Fruit fly (Drosophila melanogaster) whole organism, embryonic: ENCODE results near the gene CG5070.

Source experiments
- Abd-B ChIP-seq: fragments of 200-800 bp; sonication (Bioruptor generic); optimal IDR thresholded peaks from 2 replicates; lab custom pipeline; 2018; ENCODE audit warnings: missing biosample characterization, mild to moderate bottlenecking, missing genetic modification characterization, moderate library complexity
- CG1024 ChIP-seq: fragments of 200-800 bp; sonication (Bioruptor generic); IDR thresholded peaks from 2 replicates; pipeline ENCODE4 v1.3.6; 2022; ENCODE audit warnings: missing biosample characterization, missing genetic modification characterization
- CG10462 ChIP-seq: fragments of 200-800 bp; sonication (Bioruptor generic); optimal IDR thresholded peaks from 2 replicates; lab custom pipeline; 2016; ENCODE audit warnings: missing biosample characterization, missing genetic modification characterization
- CG10565 ChIP-seq: fragments of 200-800 bp; sonication (Bioruptor generic); optimal IDR thresholded peaks from 3 replicates; lab custom pipeline; 2016; ENCODE audit warnings: missing biosample characterization, mild to moderate bottlenecking, missing genetic modification characterization
- CG12071 ChIP-seq: fragments of 200-800 bp; sonication (Bioruptor generic); optimal IDR thresholded peaks from 3 replicates; lab custom pipeline; 2018; ENCODE audit warnings: missing biosample characterization, mild to moderate bottlenecking, missing genetic modification characterization
- CG17912 ChIP-seq: fragments of 200-800 bp; sonication (Bioruptor generic); optimal IDR thresholded peaks from 2 replicates; lab custom pipeline; 2018; ENCODE audit warnings: missing biosample characterization, mild to moderate bottlenecking, missing genetic modification characterization
- CG18011 ChIP-seq: fragments of 200-800 bp; sonication (Bioruptor generic); optimal IDR thresholded peaks from 2 replicates; lab custom pipeline; 2017; ENCODE audit warnings: missing biosample characterization, missing genetic modification characterization, mild to moderate bottlenecking, moderate library complexity, missing genotype
- CG18262 ChIP-seq: fragments of 200-800 bp; optimal IDR thresholded peaks from 3 replicates; lab custom pipeline; 2019; ENCODE audit warnings: missing biosample characterization, mild to moderate bottlenecking, missing genetic modification characterization, moderate library complexity
- CG18619 ChIP-seq: fragments of 200-800 bp; sonication (Bioruptor generic); optimal IDR thresholded peaks from 3 replicates; lab custom pipeline; 2017; ENCODE audit warnings: missing biosample characterization, mild to moderate bottlenecking, missing genetic modification characterization
- CG2199 ChIP-seq: fragments of 200-800 bp; sonication (Bioruptor generic); IDR thresholded peaks from 3 replicates; pipeline ENCODE4 v1.3.6; 2022; ENCODE audit warnings: missing biosample characterization, missing genetic modification characterization
- CG3847 ChIP-seq: fragments of 200-800 bp; sonication (Bioruptor generic); IDR thresholded peaks from 2 replicates; pipeline ENCODE4 v1.3.6; 2022; ENCODE audit warnings: missing biosample characterization, missing genetic modification characterization
- CG3995 ChIP-seq: fragments of 200-800 bp; sonication (Bioruptor generic); optimal IDR thresholded peaks from 3 replicates; lab custom pipeline; 2016; ENCODE audit warnings: missing biosample characterization, missing genetic modification characterization
- CG8765 ChIP-seq: fragments of 200-800 bp; sonication (Bioruptor generic); IDR thresholded peaks from 2 replicates; pipeline ENCODE4 v1.3.6; 2022; ENCODE audit warnings: missing biosample characterization, missing genetic modification characterization
- CG9932 ChIP-seq: fragments of 200-800 bp; sonication (Bioruptor generic); IDR thresholded peaks from 2 replicates; pipeline ENCODE4 v1.3.6; 2022; ENCODE audit warnings: missing biosample characterization, missing genetic modification characterization
- Chrac-16 ChIP-seq: fragments of 200-800 bp; sonication (Bioruptor generic); optimal IDR thresholded peaks from 3 replicates; lab custom pipeline; 2016; ENCODE audit warnings: missing biosample characterization, missing genetic modification characterization
- D19B ChIP-seq: fragments of 200-800 bp; sonication (Bioruptor generic); optimal IDR thresholded peaks from 2 replicates; lab custom pipeline; 2017; ENCODE audit warnings: missing biosample characterization, mild to moderate bottlenecking, missing genetic modification characterization
- Dbx ChIP-seq: fragments of 200-800 bp; sonication (Bioruptor generic); IDR thresholded peaks from 3 replicates; pipeline ENCODE4 v1.3.6; 2022; ENCODE audit warnings: missing biosample characterization, missing genetic modification characterization
- Deaf1 ChIP-seq: fragments of 200-800 bp; optimal IDR thresholded peaks from 3 replicates; lab custom pipeline; 2019; ENCODE audit warnings: missing biosample characterization, mild to moderate bottlenecking, missing genetic modification characterization, moderate library complexity
- Dip3 ChIP-seq: fragments of 200-800 bp; sonication (Bioruptor generic); optimal IDR thresholded peaks from 3 replicates; lab custom pipeline; 2016; ENCODE audit warnings: missing biosample characterization, missing genetic modification characterization
- Doc2 ChIP-seq: fragments of 200-800 bp; sonication (Bioruptor generic); IDR thresholded peaks from 2 replicates; pipeline ENCODE4 v1.3.6; 2022; ENCODE audit warnings: missing biosample characterization, missing genetic modification characterization
- Elba2 ChIP-seq: fragments of 200-800 bp; sonication (Bioruptor generic); optimal IDR thresholded peaks from 3 replicates; lab custom pipeline; 2016; ENCODE audit warnings: missing biosample characterization, missing genetic modification characterization
- Fer2 ChIP-seq: fragments of 200-800 bp; sonication (Bioruptor generic); optimal IDR thresholded peaks from 2 replicates; lab custom pipeline; 2018; ENCODE audit warnings: missing biosample characterization, mild to moderate bottlenecking, missing genetic modification characterization, moderate library complexity
- HLHmδ ChIP-seq: fragments of 200-800 bp; sonication (Bioruptor generic); optimal IDR thresholded peaks from 2 replicates; lab custom pipeline; 2018; ENCODE audit warnings: missing biosample characterization, mild to moderate bottlenecking, missing genetic modification characterization, moderate library complexity
- Meics ChIP-seq: fragments of 200-800 bp; sonication (Bioruptor generic); optimal IDR thresholded peaks from 2 replicates; lab custom pipeline; 2017; ENCODE audit warnings: missing biosample characterization, mild to moderate bottlenecking, missing genetic modification characterization
- Neu2 ChIP-seq: fragments of 200-800 bp; sonication (Bioruptor generic); optimal IDR thresholded peaks from 3 replicates; lab custom pipeline; 2016; ENCODE audit warnings: missing biosample characterization, missing genetic modification characterization, borderline replicate concordance
- Oli ChIP-seq: fragments of 200-800 bp; sonication (Bioruptor generic); optimal IDR thresholded peaks from 2 replicates; lab custom pipeline; 2018; ENCODE audit warnings: missing biosample characterization, mild to moderate bottlenecking, missing genetic modification characterization, moderate library complexity
- Opbp ChIP-seq: fragments of 200-800 bp; sonication (Bioruptor generic); IDR thresholded peaks from 3 replicates; pipeline ENCODE4 v1.3.6; 2022; ENCODE audit warnings: missing biosample characterization, missing genetic modification characterization; ENCODE audit not compliant: partially characterized antibody
- Sox102F ChIP-seq: fragments of 200-800 bp; sonication (Bioruptor generic); optimal IDR thresholded peaks from 2 replicates; lab custom pipeline; 2018; ENCODE audit warnings: missing biosample characterization, mild to moderate bottlenecking, missing genetic modification characterization, moderate library complexity
- Sry-δ ChIP-seq: fragments of 200-800 bp; sonication (Bioruptor generic); optimal IDR thresholded peaks from 2 replicates; lab custom pipeline; 2016; ENCODE audit warnings: missing biosample characterization, missing genetic modification characterization
- ash1 ChIP-seq: fragments of 200-800 bp; sonication (Bioruptor generic); optimal IDR thresholded peaks from 2 replicates; lab custom pipeline; 2018; ENCODE audit warnings: missing biosample characterization, mild to moderate bottlenecking, missing genetic modification characterization
- bowl ChIP-seq: fragments of 200-800 bp; sonication (Bioruptor generic); IDR thresholded peaks from 2 replicates; pipeline ENCODE4 v1.3.6; 2022; ENCODE audit warnings: missing biosample characterization, missing genetic modification characterization
- cg ChIP-seq: fragments of 200-800 bp; sonication (Bioruptor generic); optimal IDR thresholded peaks from 3 replicates; lab custom pipeline; 2019; ENCODE audit warnings: missing biosample characterization, mild to moderate bottlenecking, missing genetic modification characterization, moderate library complexity
- chm ChIP-seq: fragments of 200-800 bp; sonication (Bioruptor generic); IDR thresholded peaks from 2 replicates; pipeline ENCODE4 v1.3.6; 2022; ENCODE audit warnings: missing biosample characterization, missing genetic modification characterization
- dan ChIP-seq: fragments of 200-800 bp; sonication (Bioruptor generic); IDR thresholded peaks from 2 replicates; pipeline ENCODE4 v1.3.6; 2022; ENCODE audit warnings: missing biosample characterization, missing genetic modification characterization
- gem ChIP-seq: fragments of 200-800 bp; sonication (Bioruptor generic); optimal IDR thresholded peaks from 2 replicates; lab custom pipeline; 2019; ENCODE audit warnings: missing biosample characterization, mild to moderate bottlenecking, missing genetic modification characterization, moderate library complexity
- gro ChIP-seq: fragments of 200-800 bp; sonication (Bioruptor generic); optimal IDR thresholded peaks from 2 replicates; lab custom pipeline; 2016; ENCODE audit warnings: missing biosample characterization, missing genetic modification characterization
- gsb-n ChIP-seq: fragments of 200-800 bp; sonication (Bioruptor generic); optimal IDR thresholded peaks from 3 replicates; lab custom pipeline; 2018; ENCODE audit warnings: missing biosample characterization, mild to moderate bottlenecking, missing genetic modification characterization
- hbn ChIP-seq: fragments of 200-800 bp; sonication (Bioruptor generic); IDR thresholded peaks from 2 replicates; pipeline ENCODE4 v1.3.6; 2022; ENCODE audit warnings: missing biosample characterization, missing genetic modification characterization; ENCODE audit not compliant: partially characterized antibody
- jigr1 ChIP-seq: fragments of 200-800 bp; sonication (Bioruptor generic); IDR thresholded peaks from 3 replicates; pipeline ENCODE4 v1.3.6; 2022; ENCODE audit warnings: missing biosample characterization, missing genetic modification characterization
- kay ChIP-seq: fragments of 200-800 bp; sonication (Bioruptor generic); optimal IDR thresholded peaks from 2 replicates; lab custom pipeline; 2016; ENCODE audit warnings: missing biosample characterization, missing genetic modification characterization
- klu ChIP-seq: fragments of 200-800 bp; sonication (Bioruptor generic); IDR thresholded peaks from 2 replicates; pipeline ENCODE4 v1.3.6; 2022; ENCODE audit warnings: missing biosample characterization, missing genetic modification characterization
- lbe ChIP-seq: fragments of 200-800 bp; sonication (Bioruptor generic); optimal IDR thresholded peaks from 2 replicates; lab custom pipeline; 2016; ENCODE audit warnings: missing biosample characterization, mild to moderate bottlenecking, missing genetic modification characterization
- pb ChIP-seq: fragments of 200-800 bp; sonication (Bioruptor generic); optimal IDR thresholded peaks from 3 replicates; lab custom pipeline; 2016; ENCODE audit warnings: missing biosample characterization, missing genetic modification characterization
- pfk ChIP-seq: fragments of 200-800 bp; sonication (Bioruptor generic); optimal IDR thresholded peaks from 2 replicates; lab custom pipeline; 2018; ENCODE audit warnings: missing biosample characterization, mild to moderate bottlenecking, missing genetic modification characterization, moderate library complexity
- pum ChIP-seq: fragments of 200-800 bp; sonication (Bioruptor generic); optimal IDR thresholded peaks from 2 replicates; lab custom pipeline; 2016; ENCODE audit warnings: missing biosample characterization, missing genetic modification characterization
- ranshi ChIP-seq: fragments of 200-800 bp; sonication (Bioruptor generic); IDR thresholded peaks from 2 replicates; pipeline ENCODE4 v1.3.6; 2022; ENCODE audit warnings: missing biosample characterization, missing genetic modification characterization
- row ChIP-seq: fragments of 200-800 bp; sonication (Bioruptor generic); IDR thresholded peaks from 3 replicates; pipeline ENCODE4 v1.3.6; 2022; ENCODE audit warnings: missing biosample characterization, missing genetic modification characterization
- seq ChIP-seq: fragments of 200-800 bp; sonication (Bioruptor generic); IDR thresholded peaks from 2 replicates; pipeline ENCODE4 v1.3.6; 2022; ENCODE audit warnings: missing biosample characterization, missing genetic modification characterization
- sr ChIP-seq: fragments of 200-800 bp; sonication (Bioruptor generic); IDR thresholded peaks from 3 replicates; pipeline ENCODE4 v1.3.6; 2022; ENCODE audit warnings: missing biosample characterization, missing genetic modification characterization
- trh ChIP-seq: fragments of 200-800 bp; sonication (Bioruptor generic); optimal IDR thresholded peaks from 2 replicates; lab custom pipeline; 2016; ENCODE audit warnings: missing biosample characterization, missing genetic modification characterization
- tx ChIP-seq: fragments of 200-800 bp; sonication (Bioruptor generic); optimal IDR thresholded peaks from 2 replicates; lab custom pipeline; 2016; ENCODE audit warnings: missing biosample characterization, missing genetic modification characterization
- wdn ChIP-seq: fragments of 200-800 bp; sonication (Bioruptor generic); IDR thresholded peaks from 2 replicates; pipeline ENCODE4 v1.3.6; 2022; ENCODE audit warnings: missing biosample characterization, missing genetic modification characterization

The CG5070 gene

dm6 chrX:17178484-17178921, 24.4 kb upstream of the CG5070 start (continued):
- TF ChIP-seq pb (GFP tag; lab: Kevin White, UChicago) (peak; percentile 94), jigr1 (peak; percentile 97), D19B (GFP tag; lab: Kevin White, UChicago) (peak; percentile 83), wdn (GFP tag; lab: Robert Waterston, UW) (no peak), CG10565 (GFP tag; lab: Kevin White, UChicago) (peak; percentile 77), Oli (peak; percentile 80), seq (GFP tag; lab: Robert Waterston, UW) (peak; percentile 92), Fer2 (tag; lab: Kevin White, UChicago) (peak; percentile 94), CG8765 (GFP tag; lab: Robert Waterston, UW) (peak; percentile 97), CG3995 (GFP tag; lab: Kevin White, UChicago) (peak; percentile 75), cg (GFP tag; lab: Kevin White, UChicago) (peak; percentile 59), ash1 (peak; percentile 56), sr (GFP tag; lab: Robert Waterston, UW) (peak; percentile 91), bowl (peak; percentile 99), chm (GFP tag; lab: Robert Waterston, UW) (peak; percentile 70; the same call in 1 of the 2 replicates), Sox102F (GFP tag; lab: Kevin White, UChicago) (no peak), CG10462 (peak; percentile 26), Elba2 (GFP tag; lab: Kevin White, UChicago) (peak; percentile 65), Neu2 (GFP tag; lab: Kevin White, UChicago) (peak; percentile 68), CG12071 (peak; percentile 93), CG2199 (GFP tag; lab: Robert Waterston, UW) (peak; percentile 98), pfk (GFP tag; lab: Kevin White, UChicago) (peak; percentile 35), tx (GFP tag; lab: Kevin White, UChicago) (no peak), Doc2 (peak; percentile 92), Dip3 (no peak), hbn (GFP tag; lab: Robert Waterston, UW) (no peak), Sry-δ (peak; percentile 51), dan (peak; percentile 94), pum (GFP tag; lab: Kevin White, UChicago) (peak; percentile 92), Meics (peak; percentile 96), gsb-n (tag; lab: Kevin White, UChicago) (no peak), Chrac-16 (GFP tag; lab: Kevin White, UChicago) (no peak), gro (GFP tag; lab: Kevin White, UChicago) (peak; percentile 95), gem (no peak), klu (peak; percentile 97), CG17912 (GFP tag; lab: Kevin White, UChicago) (peak; percentile 67), lbe (GFP tag; lab: Kevin White, UChicago) (peak; percentile 72), ranshi (GFP tag; lab: Robert Waterston, UW) (peak; percentile 99), Opbp (GFP tag; lab: Robert Waterston, UW) (no peak), CG3847 (GFP tag; lab: Robert Waterston, UW) (peak; percentile 38; the same call in 1 of the 2 replicates), CG9932 (peak; percentile 73), row (GFP tag; lab: Robert Waterston, UW) (no peak), CG18262 (tag; lab: Kevin White, UChicago) (peak; percentile 99), CG18011 (GFP tag; lab: Kevin White, UChicago) (no peak), Dbx (GFP tag; lab: Robert Waterston, UW) (peak; percentile 98), kay (GFP tag; lab: Kevin White, UChicago) (peak; percentile 97), CG1024 (peak; percentile 96), HLHmδ (GFP tag; lab: Kevin White, UChicago) (no peak), Abd-B (no peak), trh (GFP tag; lab: Kevin White, UChicago) (peak; percentile 96), CG18619 (GFP tag; lab: Kevin White, UChicago) (no peak), Deaf1 (tag; lab: Kevin White, UChicago) (peak; percentile 86)
